Worm (Caenorhabditis elegans): Measurements from ENCODE around the gene T04C9.3.

T04C9.3 gene

ce11 chrIII:5975005-5975730, 10.3 kb upstream of the T04C9.3 start, which contains the start of gene mlp-1:
Gene mlp-1, minus strand, starts transcription at chrIII:5975055.
- TF ChIP-seq sdz-38 (tag; optimal IDR thresholded peaks at IDR 0.05) (no peak), egl-18 (GFP tag; IDR thresholded peaks at IDR 0.05) (no peak), efl-1 (GFP tag; optimal IDR thresholded peaks at IDR 0.05) (no peak), madf-8 (GFP tag; conservative IDR thresholded peaks at IDR 0.05) (no peak), gei-17 (GFP tag; optimal IDR thresholded peaks at IDR 0.05) (no peak), F55B11.4 (tag; optimal IDR thresholded peaks at IDR 0.05; ENCODE audit: borderline replicate concordance, insufficient read depth) (no peak), hlh-12 (tag; optimal IDR thresholded peaks at IDR 0.05) (no peak), ccch-3 (GFP tag; optimal IDR thresholded peaks at IDR 0.05) (no peak), nfya-1 (tag; optimal IDR thresholded peaks at IDR 0.05; ENCODE audit: borderline replicate concordance, insufficient read depth) (no peak), F22D6.2 (tag; optimal IDR thresholded peaks at IDR 0.05) (no peak), Y56A3A.18 (GFP tag; IDR thresholded peaks at IDR 0.05) (no peak), Y53F4B.3 (GFP tag; IDR thresholded peaks at IDR 0.05) (no peak), C17E4.6 (GFP tag; IDR thresholded peaks at IDR 0.05) (no peak), hlh-26 (GFP tag; conservative IDR thresholded peaks at IDR 0.05) (no peak), athp-1 (tag; optimal IDR thresholded peaks at IDR 0.05) (no peak), ama-1 (optimal IDR thresholded peaks at IDR 0.05) (no peak), ama-1 (GFP tag; optimal IDR thresholded peaks at IDR 0.05) (no peak)

- no peak for TF ChIP-seq F33H1.4 (GFP tag; IDR thresholded peaks at IDR 0.05)
- TF ChIP-seq Y95B8A.8 (GFP tag; IDR thresholded peaks at IDR 0.05) = no peak
- no peak for TF ChIP-seq lsl-1 (GFP tag; optimal IDR thresholded peaks at IDR 0.05)
- TF ChIP-seq madf-10 (tag; optimal IDR thresholded peaks at IDR 0.05) = no peak
- no peak for TF ChIP-seq ceh-58 (GFP tag; IDR thresholded peaks at IDR 0.05)
Observed at ce11 chrIII:5976021-5976420, 9.4 kb upstream of the T04C9.3 start.

ce11 chrIII:5980274-5980918, 5.0 kb upstream of the T04C9.3 start:
- TF ChIP-seq ztf-6 (GFP tag; IDR thresholded peaks at IDR 0.05) (no peak), aptf-3 (GFP tag; IDR thresholded peaks at IDR 0.05) (no peak), hmg-1.2 (GFP tag; IDR thresholded peaks at IDR 0.05) (peak; percentile 66; the same call in 1 of the 2 replicates), madf-3 (GFP tag; IDR thresholded peaks at IDR 0.05) (no peak)

- TF ChIP-seq nhr-80 (tag; optimal IDR thresholded peaks at IDR 0.05) = peak; percentile 83
- peak; percentile 38 for TF ChIP-seq ets-4 (GFP tag; optimal IDR thresholded peaks at IDR 0.05)
- TF ChIP-seq cebp-1 (GFP tag; IDR thresholded peaks at IDR 0.05) = no peak
- TF ChIP-seq cebp-1 (tag; optimal IDR thresholded peaks at IDR 0.05) = peak; percentile 41
- TF ChIP-seq unc-62 (GFP tag; optimal IDR thresholded peaks at IDR 0.05) = no peak
Observed at ce11 chrIII:5981407-5981806, 4.0 kb upstream of the T04C9.3 start.

- no peak for TF ChIP-seq egrh-3 (GFP tag; IDR thresholded peaks at IDR 0.05)
- TF ChIP-seq lin-26 (GFP tag; IDR thresholded peaks at IDR 0.05) = no peak
- TF ChIP-seq snpc-1.3 (tag; optimal IDR thresholded peaks at IDR 0.05; ENCODE audit: insufficient read depth) = no peak
- TF ChIP-seq fkh-3 (tag; optimal IDR thresholded peaks at IDR 0.05) = no peak
- no peak for TF ChIP-seq F57C9.4 (tag; optimal IDR thresholded peaks at IDR 0.05)
- TF ChIP-seq F22D6.2 (tag; optimal IDR thresholded peaks at IDR 0.05) = no peak
- no peak for TF ChIP-seq let-607 (tag; optimal IDR thresholded peaks at IDR 0.05)
- TF ChIP-seq attf-5 (GFP tag; optimal IDR thresholded peaks at IDR 0.05) = no peak
- no peak for TF ChIP-seq Y79H2A.3 (GFP tag; conservative IDR thresholded peaks at IDR 0.05)
- TF ChIP-seq F57A8.1 (GFP tag; optimal IDR thresholded peaks at IDR 0.05) = no peak
- TF ChIP-seq Y95B8A.8 (GFP tag; IDR thresholded peaks at IDR 0.05) = no peak
- no peak for TF ChIP-seq egl-18 (GFP tag; IDR thresholded peaks at IDR 0.05)
- TF ChIP-seq Y53F4B.3 (GFP tag; IDR thresholded peaks at IDR 0.05) = no peak
- TF ChIP-seq hmg-1.2 (GFP tag; IDR thresholded peaks at IDR 0.05) = no peak
Observed at ce11 chrIII:5982026-5982425, 3.4 kb upstream of the T04C9.3 start, which contains the start of gene frm-2. Gene frm-2, minus strand, starts transcription at chrIII:5982126.

Data from whole organism, young adult.